Worm (Caenorhabditis elegans): ENCODE data around the gene srlf-7.

The srlf-7 gene

DNA sequence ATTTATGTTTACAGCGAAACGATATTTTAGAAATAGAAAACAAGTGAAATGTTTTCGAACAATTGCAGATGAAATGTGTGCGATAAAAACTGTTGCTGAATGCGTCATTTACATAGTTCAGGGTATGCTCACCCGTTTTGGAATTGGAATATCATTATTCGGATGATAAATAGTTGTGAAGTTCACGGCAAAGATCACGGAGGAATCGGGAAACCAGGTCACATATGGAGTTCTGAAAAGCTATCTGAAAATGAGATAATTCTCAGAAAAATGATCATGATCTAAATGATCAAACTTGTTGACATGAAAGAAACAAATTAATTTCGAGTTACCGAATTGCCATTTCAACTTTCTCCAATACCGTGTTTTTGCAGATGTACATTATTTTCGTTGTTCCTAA lies 6.6 kb downstream of the srlf-7 start, which contains the start of gene best-16:
TSS of gene best-16 (minus strand) at position 101 of the 400 bp plus-strand sequence.
- TF ChIP-seq nhr-11 (tag; optimal IDR thresholded peaks at IDR 0.05) (no peak), nhr-6 (tag; optimal IDR thresholded peaks at IDR 0.05) (no peak), nhr-77 (tag; optimal IDR thresholded peaks at IDR 0.05) (no peak), nhr-23 (tag; optimal IDR thresholded peaks at IDR 0.05) (no peak), unc-62 (GFP tag; optimal IDR thresholded peaks at IDR 0.05) (no peak), snpc-4 (tag; optimal IDR thresholded peaks at IDR 0.05) (no peak), lin-39 (tag; optimal IDR thresholded peaks at IDR 0.05) (no peak), nhr-10 (tag; optimal IDR thresholded peaks at IDR 0.05) (no peak), nhr-237 (tag; optimal IDR thresholded peaks at IDR 0.05) (no peak), mdl-1 (tag; optimal IDR thresholded peaks at IDR 0.05) (no peak), lin-13 (GFP tag; optimal IDR thresholded peaks at IDR 0.05) (no peak), unc-39 (tag; optimal IDR thresholded peaks at IDR 0.05) (no peak)

DNA sequence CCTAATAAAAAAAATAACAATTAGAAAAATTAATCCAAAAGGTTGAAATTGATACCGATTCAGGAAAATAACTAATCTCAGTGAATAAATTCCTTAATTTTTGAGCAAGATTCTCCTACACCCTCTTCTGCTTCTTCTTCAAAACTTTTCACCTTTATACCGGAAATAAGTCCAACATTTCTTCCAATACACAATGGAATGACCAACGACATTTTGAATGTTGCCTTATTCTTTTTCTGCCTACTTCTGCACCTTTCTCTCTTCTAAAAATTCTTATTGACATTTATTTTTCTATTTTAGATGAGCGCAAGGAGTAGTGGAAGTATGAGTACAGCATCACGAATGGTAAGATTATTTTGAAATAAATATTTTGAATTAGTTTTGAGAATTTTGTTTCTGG lies 7.8 kb downstream of the srlf-7 start, which contains the start of gene unc-8:
TSS of gene unc-8 (plus strand) at position 301 of the 400 bp plus-strand sequence.
- no peak for TF ChIP-seq fos-1 (tag; optimal IDR thresholded peaks at IDR 0.05)
- no peak for TF ChIP-seq ZK546.5 (tag; optimal IDR thresholded peaks at IDR 0.05)
- TF ChIP-seq R02D3.7 (tag; optimal IDR thresholded peaks at IDR 0.05) = no peak
- no peak for TF ChIP-seq lin-11 (tag; optimal IDR thresholded peaks at IDR 0.05)
- no peak for TF ChIP-seq C34F6.9 (tag; optimal IDR thresholded peaks at IDR 0.05)
- TF ChIP-seq ceh-82 (tag; optimal IDR thresholded peaks at IDR 0.05) = no peak
- TF ChIP-seq nhr-21 (tag; optimal IDR thresholded peaks at IDR 0.05) = no peak
- no peak for TF ChIP-seq unc-55 (GFP tag; optimal IDR thresholded peaks at IDR 0.05)
- TF ChIP-seq sma-3 (GFP tag; optimal IDR thresholded peaks at IDR 0.05) = no peak
- no peak for TF ChIP-seq ama-1 (optimal IDR thresholded peaks at IDR 0.05)
- TF ChIP-seq nhr-237 (tag; optimal IDR thresholded peaks at IDR 0.05) = no peak
- TF ChIP-seq nhr-10 (tag; optimal IDR thresholded peaks at IDR 0.05) = no peak

DNA sequence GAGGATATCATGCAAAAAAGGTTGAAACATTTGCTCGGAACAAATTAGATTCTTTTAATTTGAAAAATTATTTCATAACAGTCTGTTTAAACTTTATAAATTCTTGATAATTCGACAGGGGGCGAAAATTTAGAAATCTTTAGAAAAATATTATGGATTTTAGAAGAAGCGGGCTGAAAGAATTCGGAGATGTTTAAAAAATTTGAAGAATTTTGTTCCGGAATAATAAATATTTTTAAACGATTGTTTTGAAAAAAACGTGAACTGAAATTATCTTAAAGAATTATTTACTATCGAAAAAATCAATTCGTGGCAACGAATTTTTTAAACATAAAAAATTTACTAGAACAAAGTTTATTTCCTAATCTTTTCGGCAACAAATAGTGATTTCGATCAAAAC lies 14.6 kb downstream of the srlf-7 start, which contains the start of gene R13A1.3:
TSS of gene R13A1.3 (plus strand) at position 301 of the 400 bp plus-strand sequence.
- TF ChIP-seq gmeb-1 (tag; optimal IDR thresholded peaks at IDR 0.05) (no peak), snpc-4 (tag; optimal IDR thresholded peaks at IDR 0.05) (no peak), ztf-1 (GFP tag; conservative IDR thresholded peaks at IDR 0.05) (no peak), zag-1 (tag; optimal IDR thresholded peaks at IDR 0.05) (no peak), ceh-16 (tag; optimal IDR thresholded peaks at IDR 0.05) (no peak), nhr-6 (tag; optimal IDR thresholded peaks at IDR 0.05) (no peak), nhr-21 (tag; optimal IDR thresholded peaks at IDR 0.05) (no peak), lin-11 (tag; optimal IDR thresholded peaks at IDR 0.05) (no peak)

DNA sequence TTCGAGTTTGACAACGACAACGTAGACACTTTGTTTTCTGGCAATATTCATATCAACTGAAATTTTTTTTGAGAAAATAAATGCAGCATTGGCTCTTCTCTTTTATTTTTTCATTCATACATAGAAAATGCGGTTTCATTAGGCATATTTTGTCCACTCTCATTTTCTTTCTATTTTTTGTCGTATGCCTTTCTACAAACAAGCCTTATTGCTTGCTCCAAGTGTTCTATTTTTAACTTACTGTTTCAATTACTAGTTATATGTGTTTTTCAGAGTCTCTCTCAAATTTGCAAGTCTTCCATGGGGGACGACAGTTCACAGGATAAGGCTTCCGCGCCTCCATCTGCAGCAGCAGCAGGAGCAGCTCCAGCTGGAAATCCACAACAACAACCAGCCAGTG lies 16.9 kb downstream of the srlf-7 start, which contains the start of gene kcc-1:
TSS of gene kcc-1 (plus strand) at position 301 of the 400 bp plus-strand sequence.
- TF ChIP-seq ztf-11 (tag; optimal IDR thresholded peaks at IDR 0.05) = no peak
- no peak for TF ChIP-seq C34F6.9 (tag; optimal IDR thresholded peaks at IDR 0.05)
- no peak for TF ChIP-seq nhr-77 (tag; optimal IDR thresholded peaks at IDR 0.05)
- TF ChIP-seq sma-3 (GFP tag; optimal IDR thresholded peaks at IDR 0.05) = no peak
- no peak for TF ChIP-seq elt-1 (tag; optimal IDR thresholded peaks at IDR 0.05)
- TF ChIP-seq mbf-1 (tag; optimal IDR thresholded peaks at IDR 0.05) = no peak
- TF ChIP-seq lin-13 (GFP tag; optimal IDR thresholded peaks at IDR 0.05) = no peak
- TF ChIP-seq skn-1 (tag; optimal IDR thresholded peaks at IDR 0.05) = no peak

DNA sequence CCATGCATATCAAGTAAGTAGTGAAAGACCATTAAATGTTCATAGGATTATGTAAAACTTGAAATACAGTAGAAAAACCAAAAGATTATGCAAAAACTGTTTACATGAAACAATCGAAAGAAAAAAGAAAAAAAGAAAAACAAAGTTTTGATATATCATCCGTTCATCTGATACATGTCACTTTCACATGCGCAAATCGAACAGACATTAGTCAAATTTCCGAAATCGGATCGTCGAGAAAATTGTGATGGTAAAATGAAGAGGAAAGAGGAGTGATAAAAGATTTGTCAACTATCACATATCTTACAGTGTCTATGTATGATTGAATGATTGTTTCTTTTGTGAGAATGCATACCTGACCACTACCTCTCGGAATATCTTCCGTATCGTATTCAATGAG lies 19.9 kb downstream of the srlf-7 start:
- TF ChIP-seq blmp-1 (tag; optimal IDR thresholded peaks at IDR 0.05; ENCODE audit: insufficient read depth) (no peak), unc-62 (GFP tag; optimal IDR thresholded peaks at IDR 0.05) (no peak), nhr-237 (tag; optimal IDR thresholded peaks at IDR 0.05) (no peak), elt-3 (tag; optimal IDR thresholded peaks at IDR 0.05) (no peak)

DNA sequence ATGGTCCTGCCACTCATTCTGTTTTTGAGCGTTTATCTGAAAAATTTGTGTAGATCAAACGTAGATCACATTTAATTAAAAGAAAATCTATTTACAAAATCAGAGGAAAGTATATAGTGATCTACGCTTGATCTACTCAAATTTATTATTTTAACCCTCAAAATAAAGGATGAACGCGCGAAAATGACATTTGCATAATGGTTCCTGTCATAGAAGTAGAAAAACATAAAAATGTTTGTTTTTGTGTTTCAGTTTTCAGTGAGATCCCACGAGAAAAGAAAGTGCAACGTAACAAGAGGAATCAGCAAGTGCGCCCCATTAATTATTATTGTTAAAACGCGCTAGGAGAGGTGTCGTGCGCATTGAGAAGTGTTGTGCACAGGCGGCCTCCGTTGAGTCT lies 22.2 kb downstream of the srlf-7 start:
- no peak for TF ChIP-seq ama-1 (optimal IDR thresholded peaks at IDR 0.05)
- TF ChIP-seq lin-11 (tag; optimal IDR thresholded peaks at IDR 0.05) = no peak
- no peak for TF ChIP-seq aly-2 (tag; optimal IDR thresholded peaks at IDR 0.05)
- TF ChIP-seq lin-39 (tag; optimal IDR thresholded peaks at IDR 0.05) = no peak
- TF ChIP-seq sem-4 (tag; optimal IDR thresholded peaks at IDR 0.05) = no peak
- no peak for TF ChIP-seq Y55F3AM.14 (GFP tag; optimal IDR thresholded peaks at IDR 0.05)
